Fruit fly (Drosophila melanogaster) whole organism, prepupa: ENCODE results near the gene ND-30.

ENCODE experiments used
- CG16779 ChIP-seq: fragments of 200-800 bp; sonication (Bioruptor generic); optimal IDR thresholded peaks from 3 replicates; lab custom pipeline; 2017; ENCODE audit warnings: missing biosample characterization, mild to moderate bottlenecking, missing genetic modification characterization
- Ets21C ChIP-seq: fragments of 200-800 bp; sonication (Bioruptor generic); optimal IDR thresholded peaks from 3 replicates; lab custom pipeline; 2016; ENCODE audit warnings: missing biosample characterization, missing genetic modification characterization
- OdsH ChIP-seq: fragments of 200-800 bp; sonication (Bioruptor generic); optimal IDR thresholded peaks from 3 replicates; lab custom pipeline; 2016; ENCODE audit warnings: missing biosample characterization, missing genetic modification characterization
- Sox102F ChIP-seq: fragments of 200-800 bp; sonication (Bioruptor generic); optimal IDR thresholded peaks from 2 replicates; lab custom pipeline; 2016; ENCODE audit warnings: missing biosample characterization, mild to moderate bottlenecking, missing genetic modification characterization
- cyc ChIP-seq: fragments of 200-800 bp; sonication (Bioruptor generic); optimal IDR thresholded peaks from 3 replicates; lab custom pipeline; 2016; ENCODE audit warnings: missing biosample characterization, missing genetic modification characterization
- dsx ChIP-seq: fragments of 200-800 bp; optimal IDR thresholded peaks from 3 replicates; lab custom pipeline; 2019; ENCODE audit warnings: missing biosample characterization, mild to moderate bottlenecking, missing genetic modification characterization, moderate library complexity; ENCODE audit not compliant: poor library complexity, severe bottlenecking
- pdm3 ChIP-seq: fragments of 200-800 bp; sonication (Bioruptor generic); optimal IDR thresholded peaks from 3 replicates; lab custom pipeline; 2016; ENCODE audit warnings: missing biosample characterization, missing genetic modification characterization
- salr ChIP-seq, 2 experiments: fragments of 200-800 bp; sonication (Bioruptor generic); optimal IDR thresholded peaks; 3 replicates each; lab custom pipeline; 2016 to 2018; ENCODE audit warnings: missing biosample characterization in 2 of 2, missing genetic modification characterization in 2 of 2, mild to moderate bottlenecking in 1 of 2
- svp ChIP-seq: fragments of 200-800 bp; sonication (Bioruptor generic); peaks from one replicate; lab custom pipeline; 2016; ENCODE audit warnings: missing biosample characterization, missing genetic modification characterization

- no peak for TF ChIP-seq cyc (GFP tag; lab: Kevin White, UChicago)
- TF ChIP-seq svp (GFP tag; lab: Kevin White, UChicago), result no peak
- no peak for TF ChIP-seq salr (GFP tag; optimal IDR thresholded peaks at IDR 0.05; lab: Kevin White, UChicago)
- no peak for TF ChIP-seq OdsH
- no peak for TF ChIP-seq dsx (GFP tag; lab: Kevin White, UChicago)
- no peak for TF ChIP-seq CG16779 (tag; lab: Kevin White, UChicago)
- no peak for TF ChIP-seq pdm3 (GFP tag; lab: Kevin White, UChicago)
- no peak for TF ChIP-seq Sox102F (GFP tag; lab: Kevin White, UChicago)
- no peak for TF ChIP-seq Ets21C (GFP tag; lab: Kevin White, UChicago)
Observed at dm6 chr3L:3203062-3203461, 43.7 kb upstream of the ND-30 start, which contains the start of gene CG32271.
